Fruit fly (Drosophila melanogaster) whole organism, embryonic: Measurements from ENCODE around the gene Sil1.
A peak's percentile ranks its signal among the peaks of the same experiment; 100 is the strongest.

Source experiments
- Abd-B ChIP-seq: fragments of 200-800 bp; sonication (Bioruptor generic); optimal IDR thresholded peaks from 2 replicates; lab custom pipeline; 2018; ENCODE audit warnings: missing biosample characterization, mild to moderate bottlenecking, missing genetic modification characterization, moderate library complexity
- Bgb ChIP-seq: fragments of 200-800 bp; sonication (Bioruptor generic); IDR thresholded peaks from 2 replicates; pipeline ENCODE4 v1.3.6; 2022; ENCODE audit warnings: missing biosample characterization, missing genetic modification characterization; ENCODE audit not compliant: partially characterized antibody
- Blimp-1 ChIP-seq: fragments of 200-800 bp; sonication (Bioruptor generic); optimal IDR thresholded peaks from 3 replicates; lab custom pipeline; 2018; ENCODE audit warnings: missing biosample characterization, missing genetic modification characterization, mild to moderate bottlenecking, moderate library complexity, missing genetic modification reagents
- CG1024 ChIP-seq: fragments of 200-800 bp; sonication (Bioruptor generic); IDR thresholded peaks from 2 replicates; pipeline ENCODE4 v1.3.6; 2022; ENCODE audit warnings: missing biosample characterization, missing genetic modification characterization
- CG10274 ChIP-seq: fragments of 200-800 bp; sonication (Bioruptor generic); optimal IDR thresholded peaks from 3 replicates; lab custom pipeline; 2017; ENCODE audit warnings: missing biosample characterization, mild to moderate bottlenecking, missing genetic modification characterization
- CG10321 ChIP-seq: fragments of 200-800 bp; sonication (Bioruptor generic); IDR thresholded peaks from 2 replicates; pipeline ENCODE4 v1.3.6; 2022; ENCODE audit warnings: missing biosample characterization, missing genetic modification characterization
- CG10543 ChIP-seq: fragments of 200-800 bp; sonication (Bioruptor generic); optimal IDR thresholded peaks from 3 replicates; lab custom pipeline; 2017; ENCODE audit warnings: missing biosample characterization, mild to moderate bottlenecking, missing genetic modification characterization, moderate library complexity
- CG13894 ChIP-seq: fragments of 200-800 bp; sonication (Bioruptor generic); optimal IDR thresholded peaks from 3 replicates; lab custom pipeline; 2018; ENCODE audit warnings: missing biosample characterization, mild to moderate bottlenecking, missing genetic modification characterization, moderate library complexity
- CG14965 ChIP-seq: fragments of 200-800 bp; sonication (Bioruptor generic); optimal IDR thresholded peaks from 2 replicates; lab custom pipeline; 2016; ENCODE audit warnings: missing biosample characterization, missing genetic modification characterization, borderline replicate concordance
- CG1603 ChIP-seq: fragments of 200-800 bp; sonication (Bioruptor generic); optimal IDR thresholded peaks from 2 replicates; lab custom pipeline; 2019; ENCODE audit warnings: missing biosample characterization, mild to moderate bottlenecking, missing genetic modification characterization, moderate library complexity
- CG16813 ChIP-seq: fragments of 200-800 bp; sonication (Bioruptor generic); IDR thresholded peaks from 3 replicates; pipeline ENCODE4 v1.3.6; 2022; ENCODE audit warnings: missing biosample characterization, missing genetic modification characterization; ENCODE audit not compliant: partially characterized antibody
- CG17186 ChIP-seq: fragments of 200-800 bp; sonication (Bioruptor generic); optimal IDR thresholded peaks from 3 replicates; lab custom pipeline; 2017; ENCODE audit warnings: missing biosample characterization, missing genetic modification reagents, missing genetic modification characterization
- CG18011 ChIP-seq: fragments of 200-800 bp; sonication (Bioruptor generic); optimal IDR thresholded peaks from 2 replicates; lab custom pipeline; 2017; ENCODE audit warnings: missing biosample characterization, missing genetic modification characterization, mild to moderate bottlenecking, moderate library complexity, missing genotype
- CG34224 ChIP-seq: fragments of 200-800 bp; sonication (Bioruptor generic); IDR thresholded peaks from 3 replicates; pipeline ENCODE4 v1.3.6; 2022; ENCODE audit warnings: missing biosample characterization, missing genetic modification characterization; ENCODE audit not compliant: partially characterized antibody
- CG3726 ChIP-seq: fragments of 200-800 bp; sonication (Bioruptor generic); IDR thresholded peaks from 3 replicates; pipeline ENCODE4, ENCODE4 v1.3.6; 2022; ENCODE audit warnings: missing biosample characterization, missing genetic modification characterization
- CG3995 ChIP-seq: fragments of 200-800 bp; sonication (Bioruptor generic); optimal IDR thresholded peaks from 3 replicates; lab custom pipeline; 2016; ENCODE audit warnings: missing biosample characterization, missing genetic modification characterization
- CG4282 ChIP-seq: fragments of 200-800 bp; sonication (Bioruptor generic); optimal IDR thresholded peaks from 2 replicates; lab custom pipeline; 2016; ENCODE audit warnings: missing biosample characterization, missing genetic modification characterization
- CG4404 ChIP-seq: fragments of 200-800 bp; sonication (Bioruptor generic); IDR thresholded peaks from 2 replicates; pipeline ENCODE4 v1.3.6; 2022; ENCODE audit warnings: missing biosample characterization, missing genetic modification characterization
- CG4854 ChIP-seq: fragments of 200-800 bp; sonication (Bioruptor generic); optimal IDR thresholded peaks from 2 replicates; lab custom pipeline; 2016; ENCODE audit warnings: missing biosample characterization, missing genetic modification characterization, inconsistent platforms
- CG5953 ChIP-seq: fragments of 200-800 bp; sonication (Bioruptor generic); IDR thresholded peaks from 2 replicates; pipeline ENCODE4 v1.3.6; 2022; ENCODE audit warnings: missing biosample characterization, missing genetic modification characterization
- CG6254 ChIP-seq: fragments of 200-800 bp; sonication (Bioruptor generic); optimal IDR thresholded peaks from 3 replicates; lab custom pipeline; 2017; ENCODE audit warnings: mild to moderate bottlenecking, missing biosample characterization, missing genetic modification reagents, missing genetic modification characterization
- CG6791 ChIP-seq: fragments of 200-800 bp; sonication (Bioruptor generic); IDR thresholded peaks from 3 replicates; pipeline ENCODE4 v1.3.6; 2022; ENCODE audit warnings: missing biosample characterization, missing genetic modification characterization; ENCODE audit not compliant: partially characterized antibody
- CG7928 ChIP-seq: fragments of 200-800 bp; sonication (Bioruptor generic); optimal IDR thresholded peaks from 2 replicates; lab custom pipeline; 2017; ENCODE audit warnings: missing biosample characterization, mild to moderate bottlenecking, missing genetic modification characterization
- CTCF ChIP-seq: fragments of 200-800 bp; sonication (Bioruptor generic); optimal IDR thresholded peaks from 2 replicates; lab custom pipeline; 2017; ENCODE audit warnings: missing biosample characterization, mild to moderate bottlenecking, missing genetic modification characterization, moderate library complexity
- CoRest ChIP-seq: fragments of 200-800 bp; sonication (Bioruptor generic); optimal IDR thresholded peaks from 3 replicates; lab custom pipeline; 2018; ENCODE audit warnings: missing biosample characterization, mild to moderate bottlenecking, missing genetic modification characterization, moderate library complexity
- Dek ChIP-seq: fragments of 200-800 bp; sonication (Bioruptor generic); optimal IDR thresholded peaks from 3 replicates; lab custom pipeline; 2019; ENCODE audit warnings: missing biosample characterization, mild to moderate bottlenecking, missing genetic modification characterization, moderate library complexity
- Dp ChIP-seq: fragments of 200-800 bp; sonication (Bioruptor generic); optimal IDR thresholded peaks from 2 replicates; lab custom pipeline; 2018; ENCODE audit warnings: missing biosample characterization, mild to moderate bottlenecking, missing genetic modification characterization, moderate library complexity
- Drgx ChIP-seq: fragments of 200-800 bp; sonication (Bioruptor generic); IDR thresholded peaks from 2 replicates; pipeline ENCODE4 v1.3.6; 2022; ENCODE audit warnings: missing biosample characterization, missing genetic modification characterization
- HLHmδ ChIP-seq: fragments of 200-800 bp; sonication (Bioruptor generic); optimal IDR thresholded peaks from 2 replicates; lab custom pipeline; 2018; ENCODE audit warnings: missing biosample characterization, mild to moderate bottlenecking, missing genetic modification characterization, moderate library complexity
- HmgD ChIP-seq: fragments of 200-800 bp; sonication (Bioruptor generic); optimal IDR thresholded peaks from 3 replicates; lab custom pipeline; 2016; ENCODE audit warnings: missing biosample characterization, missing genetic modification characterization
- Hr51 ChIP-seq, 2 experiments: fragments of 200-800 bp; sonication (Bioruptor generic); optimal IDR thresholded peaks; 2 replicates in 1 of 2; 3 replicates in 1 of 2; lab custom pipeline; 2016 to 2018; ENCODE audit warnings: missing biosample characterization in 2 of 2, missing genetic modification characterization in 2 of 2, mild to moderate bottlenecking in 1 of 2, moderate library complexity in 1 of 2
- Meics ChIP-seq: fragments of 200-800 bp; sonication (Bioruptor generic); optimal IDR thresholded peaks from 2 replicates; lab custom pipeline; 2017; ENCODE audit warnings: missing biosample characterization, mild to moderate bottlenecking, missing genetic modification characterization
- Six4 ChIP-seq: fragments of 200-800 bp; sonication (Bioruptor generic); optimal IDR thresholded peaks from 2 replicates; lab custom pipeline; 2016; ENCODE audit warnings: missing biosample characterization, missing genetic modification characterization
- Tbp ChIP-seq: fragments of >200 bp; optimal IDR thresholded peaks from 2 replicates; lab custom pipeline; 2018; ENCODE audit warnings: missing biosample characterization, missing genetic modification characterization
- ara ChIP-seq: fragments of 200-800 bp; sonication (Bioruptor generic); IDR thresholded peaks from 2 replicates; pipeline ENCODE4 v1.3.6; 2022; ENCODE audit warnings: missing biosample characterization, missing genetic modification characterization
- bowl ChIP-seq: fragments of 200-800 bp; sonication (Bioruptor generic); IDR thresholded peaks from 2 replicates; pipeline ENCODE4 v1.3.6; 2022; ENCODE audit warnings: missing biosample characterization, missing genetic modification characterization
- fru ChIP-seq: fragments of >200 bp; optimal IDR thresholded peaks from 2 replicates; lab custom pipeline; 2017
- ftz-f1 ChIP-seq: fragments of 200-800 bp; sonication (Bioruptor generic); optimal IDR thresholded peaks from 2 replicates; lab custom pipeline; 2016; ENCODE audit warnings: missing biosample characterization, missing genetic modification characterization
- her ChIP-seq: fragments of 200-800 bp; sonication (Bioruptor generic); optimal IDR thresholded peaks from 2 replicates; lab custom pipeline; 2016; ENCODE audit warnings: missing biosample characterization, missing genetic modification characterization
- mam ChIP-seq: fragments of 200-800 bp; sonication (Bioruptor generic); optimal IDR thresholded peaks from 3 replicates; lab custom pipeline; 2016; ENCODE audit warnings: missing biosample characterization, missing genetic modification characterization
- mirr ChIP-seq: fragments of 200-800 bp; sonication (Bioruptor generic); optimal IDR thresholded peaks from 3 replicates; lab custom pipeline; 2018; ENCODE audit warnings: missing biosample characterization, mild to moderate bottlenecking, missing genetic modification characterization
- onecut ChIP-seq: fragments of 200-800 bp; sonication (Bioruptor generic); IDR thresholded peaks from 2 replicates; pipeline ENCODE4 v1.3.6; 2022; ENCODE audit warnings: missing biosample characterization, missing genetic modification characterization
- p53 ChIP-seq: fragments of 200-800 bp; sonication (Bioruptor generic); optimal IDR thresholded peaks from 2 replicates; lab custom pipeline; 2016; ENCODE audit warnings: missing biosample characterization, missing genetic modification characterization
- pb ChIP-seq: fragments of 200-800 bp; sonication (Bioruptor generic); optimal IDR thresholded peaks from 3 replicates; lab custom pipeline; 2016; ENCODE audit warnings: missing biosample characterization, missing genetic modification characterization
- pnt ChIP-seq: fragments of 200-800 bp; sonication (Bioruptor generic); optimal IDR thresholded peaks from 3 replicates; lab custom pipeline; 2016; ENCODE audit warnings: missing biosample characterization, missing genetic modification characterization
- pros ChIP-seq: fragments of 200-800 bp; sonication (Bioruptor generic); optimal IDR thresholded peaks from 3 replicates; lab custom pipeline; 2019; ENCODE audit warnings: missing biosample characterization, mild to moderate bottlenecking, missing genetic modification characterization, moderate library complexity
- so ChIP-seq: fragments of 200-800 bp; sonication (Bioruptor generic); IDR thresholded peaks from 3 replicates; pipeline ENCODE4 v1.3.6; 2022; ENCODE audit warnings: missing biosample characterization, missing genetic modification characterization
- toy ChIP-seq: fragments of 200-800 bp; sonication (Bioruptor generic); IDR thresholded peaks from 2 replicates; pipeline ENCODE4 v1.3.6; 2022; ENCODE audit warnings: missing biosample characterization, missing genetic modification characterization
- twi ChIP-seq: fragments of 200-800 bp; optimal IDR thresholded peaks from 2 replicates; lab custom pipeline; 2019; ENCODE audit warnings: missing biosample characterization, mild to moderate bottlenecking, missing genetic modification characterization, moderate library complexity
- zfh1 ChIP-seq: fragments of 200-800 bp; sonication (Bioruptor generic); IDR thresholded peaks from 3 replicates; pipeline ENCODE4 v1.3.6; 2022; ENCODE audit warnings: missing biosample characterization, missing genetic modification characterization

Sil1 gene

dm6 chr3R:25232271-25232989 is 2.9 kb downstream of the Sil1 start, which contains the start of gene Cad96Cb (continued):
- TF ChIP-seq CG10321, result no peak
- TF ChIP-seq CG10543 (GFP tag; lab: Kevin White, UChicago), result no peak
- TF ChIP-seq Tbp (GFP tag; lab: Kevin White, UChicago), result no peak
- peak; percentile 35 for TF ChIP-seq CG18011 (GFP tag; lab: Kevin White, UChicago)
- TF ChIP-seq pros, result no peak
- peak; percentile 41 for TF ChIP-seq CG1603 (tag; lab: Kevin White, UChicago)
- TF ChIP-seq Dek (tag; lab: Kevin White, UChicago), result peak; percentile 46
- peak; percentile 28 for TF ChIP-seq HmgD (GFP tag; lab: Kevin White, UChicago)
- TF ChIP-seq fru, result no peak
- TF ChIP-seq Dp (GFP tag; lab: Kevin White, UChicago), result no peak
- peak; percentile 48 to 90 for TF ChIP-seq Hr51 (GFP tag; optimal IDR thresholded peaks at IDR 0.05; lab: Kevin White, UChicago)
- TF ChIP-seq Bgb, result no peak
- TF ChIP-seq zfh1 (GFP tag; lab: Robert Waterston, UW), result peak; percentile 44; the same call in 1 of the 3 replicates
- no peak for TF ChIP-seq CG3726 (GFP tag; lab: Robert Waterston, UW)
- TF ChIP-seq Drgx (GFP tag; lab: Robert Waterston, UW), result peak; percentile 78; the same call in 1 of the 2 replicates
- TF ChIP-seq ara (GFP tag; lab: Robert Waterston, UW), result peak; percentile 65; the same call in 1 of the 2 replicates
- peak; percentile 75 for TF ChIP-seq onecut (GFP tag; lab: Robert Waterston, UW)
- no peak for TF ChIP-seq p53
- peak; percentile 78 for TF ChIP-seq Six4 (GFP tag; lab: Kevin White, UChicago)
- TF ChIP-seq CG4282 (GFP tag; lab: Kevin White, UChicago), result peak; percentile 28
- 0 out of 2 replicates have a peak, but pooled peaks have one; percentile 12 for TF ChIP-seq CG1024
- no peak for TF ChIP-seq ftz-f1
- no peak for TF ChIP-seq CG34224
- no peak for TF ChIP-seq CG13894 (tag; lab: Kevin White, UChicago)
- TF ChIP-seq Blimp-1 (GFP tag; lab: Kevin White, UChicago), result peak; percentile 83
- TF ChIP-seq CTCF, result peak; percentile 19
- TF ChIP-seq CG16813, result no peak
- TF ChIP-seq CG7928, result peak; percentile 7
- peak; percentile 90 for TF ChIP-seq CG6254 (GFP tag; lab: Kevin White, UChicago)
- peak; percentile 41 for TF ChIP-seq CG10274 (GFP tag; lab: Kevin White, UChicago)
- peak; percentile 66; the same call in 1 of the 3 replicates for TF ChIP-seq so
- TF ChIP-seq twi (tag; lab: Kevin White, UChicago), result peak; percentile 78
- peak; percentile 5 for TF ChIP-seq CG3995 (GFP tag; lab: Kevin White, UChicago)
- peak; percentile 69 for TF ChIP-seq CG4854 (GFP tag; lab: Kevin White, UChicago)
- TF ChIP-seq HLHmδ (GFP tag; lab: Kevin White, UChicago), result no peak
- TF ChIP-seq Abd-B (GFP tag; lab: Kevin White, UChicago), result peak; percentile 77
- TF ChIP-seq CG4404 (GFP tag; lab: Robert Waterston, UW), result peak; percentile 49
- peak; percentile 74 for TF ChIP-seq pnt (GFP tag; lab: Kevin White, UChicago)
- TF ChIP-seq bowl, result no peak
- no peak for TF ChIP-seq toy (GFP tag; lab: Robert Waterston, UW)
- no peak for TF ChIP-seq CG6791 (GFP tag; lab: Robert Waterston, UW)
- TF ChIP-seq mirr (GFP tag; lab: Kevin White, UChicago), result no peak
- peak; percentile 90 for TF ChIP-seq CoRest (tag; lab: Kevin White, UChicago)
- no peak for TF ChIP-seq CG5953 (GFP tag; lab: Robert Waterston, UW)
- TF ChIP-seq pb, result peak; percentile 78
- TF ChIP-seq Meics (GFP tag; lab: Kevin White, UChicago), result peak; percentile 69
- TF ChIP-seq CG14965, result peak; percentile 40
- TF ChIP-seq her (GFP tag; lab: Kevin White, UChicago), result peak; percentile 37
- peak; percentile 56 for TF ChIP-seq CG17186
- TF ChIP-seq mam (GFP tag; lab: Kevin White, UChicago), result peak; percentile 53
